Fruit fly (Drosophila melanogaster) whole organism, embryonic: Measurements from ENCODE around the gene Secp43.
A peak's percentile ranks its signal among the peaks of the same experiment; 100 is the strongest.

Source experiments
- Ets97D ChIP-seq: fragments of 200-800 bp; sonication (Bioruptor generic); optimal IDR thresholded peaks from 3 replicates; lab custom pipeline; 2016; ENCODE audit warnings: missing biosample characterization, missing genetic modification characterization
- sens ChIP-seq: fragments of 200-800 bp; sonication (Bioruptor generic); peaks from one replicate; lab custom pipeline; 2016; ENCODE audit warnings: missing biosample characterization, missing genetic modification characterization

The Secp43 gene

dm6 chr2L:4410855-4411254 is 43.4 kb downstream of the Secp43 start, which contains the start of gene CG43055:
CG43055 (plus strand) TSS chr2L:4411155.
- TF ChIP-seq Ets97D (GFP tag; lab: Kevin White, UChicago) (no peak), sens (peak; percentile 9)
- TF ChIP-seq, all 482 proteins: peak for 1
